Worm (Caenorhabditis elegans) whole organism, young adult: ENCODE data around the gene col-71.

Experiments used
- bed-1 ChIP-seq: fragments of 200-800 bp; sonication (Bioruptor generic); IDR thresholded peaks from 2 replicates; pipeline ENCODE4 v1.3.6; 2022; ENCODE audit warnings: missing genetic modification reagents, missing genetic modification characterization, missing compliant biosample characterization
- tbp1 ChIP-seq: fragments of 200-800 bp; sonication (Bioruptor generic); optimal IDR thresholded peaks from 2 replicates; lab custom pipeline; 2018; ENCODE audit warnings: mild to moderate bottlenecking, missing genetic modification characterization, missing compliant biosample characterization
- unc-62 ChIP-seq: fragments of 150-350 bp; optimal IDR thresholded peaks from 2 replicates; lab custom pipeline; 2014; ENCODE audit warnings: missing biosample characterization, missing genetic modification reagents, missing genetic modification characterization
- ztf-26 ChIP-seq: sonication (generic microtip); optimal IDR thresholded peaks from 2 replicates; lab custom pipeline; 2017; ENCODE audit warnings: missing genetic modification characterization, missing compliant biosample characterization

- no peak for TF ChIP-seq tbp1
- no peak for TF ChIP-seq ztf-26 (tag; lab: Kevin White, UChicago)
- no peak for TF ChIP-seq unc-62 (GFP tag; lab: Kevin White, UChicago)
- no peak for TF ChIP-seq bed-1
These were observed 25.9 kb upstream of the col-71 start, which contains the start of gene ncs-6 for ce11 chrII:3528256-3528655.
